Fruit fly (Drosophila melanogaster): ENCODE data around the gene Sk2.

dm6 chr3L:3060054-3060979 is 13.4 kb downstream of the Sk2 start:
- no peak for TF ChIP-seq psq (optimal IDR thresholded peaks at IDR 0.05)
- TF ChIP-seq insv (optimal IDR thresholded peaks at IDR 0.05): no peak
- TF ChIP-seq Myc (optimal IDR thresholded peaks at IDR 0.05): no peak
- no peak for TF ChIP-seq Sin3A (optimal IDR thresholded peaks at IDR 0.05)

All from Kc167 (cell line).